Fruit fly (Drosophila melanogaster) whole organism, wandering third instar larva: ENCODE data around the gene CG12617.
A peak's percentile ranks its signal among the peaks of the same experiment; 100 is the strongest.

Source experiments
- CG32264 ChIP-seq: fragments of 200-800 bp; sonication (Bioruptor generic); optimal IDR thresholded peaks from 2 replicates; lab custom pipeline; 2016; ENCODE audit warnings: missing biosample characterization, missing genetic modification characterization
- CG9705 ChIP-seq: fragments of 200-800 bp; sonication (Bioruptor generic); optimal IDR thresholded peaks from 2 replicates; lab custom pipeline; 2018; ENCODE audit warnings: missing biosample characterization, mild to moderate bottlenecking, missing genetic modification characterization
- CrebA ChIP-seq: fragments of 200-800 bp; sonication (Bioruptor generic); optimal IDR thresholded peaks from 2 replicates; lab custom pipeline; 2016; ENCODE audit warnings: missing biosample characterization, mild to moderate bottlenecking, missing genetic modification characterization, borderline replicate concordance
- Dfd ChIP-seq: fragments of >200 bp; optimal IDR thresholded peaks from 2 replicates; lab custom pipeline; 2017; ENCODE audit warnings: missing biosample characterization, missing genetic modification characterization
- Dif ChIP-seq: fragments of 200-275, 200-300 bp; sonication (Bioruptor generic); optimal IDR thresholded peaks from 2 replicates; lab custom pipeline; 2018; ENCODE audit warnings: missing biosample characterization, missing genetic modification characterization; ENCODE audit not compliant: partially characterized antibody
- GATAd ChIP-seq: sonication (Bioruptor generic); optimal IDR thresholded peaks from 2 replicates; lab custom pipeline; 2016; ENCODE audit warnings: missing biosample characterization, missing genetic modification characterization
- HLH106 ChIP-seq: fragments of 200-800 bp; optimal IDR thresholded peaks from 3 replicates; lab custom pipeline; 2019; ENCODE audit warnings: missing biosample characterization, mild to moderate bottlenecking, missing genetic modification characterization, moderate library complexity
- Hnf4 ChIP-seq: fragments of 200-800 bp; sonication (Bioruptor generic); optimal IDR thresholded peaks from 2 replicates; lab custom pipeline; 2016; ENCODE audit warnings: missing biosample characterization, mild to moderate bottlenecking, missing genetic modification characterization
- Hr78 ChIP-seq: fragments of >200 bp; optimal IDR thresholded peaks from 2 replicates; lab custom pipeline; 2017; ENCODE audit warnings: missing biosample characterization, missing genetic modification characterization
- Hr83 ChIP-seq: fragments of 200-300 bp; sonication (Bioruptor generic); optimal IDR thresholded peaks from 2 replicates; lab custom pipeline; 2016; ENCODE audit warnings: missing biosample characterization, mild to moderate bottlenecking, missing genetic modification characterization, moderate library complexity; ENCODE audit not compliant: poor library complexity, severe bottlenecking
- Jra ChIP-seq: sonication (Bioruptor generic); optimal IDR thresholded peaks from 2 replicates; lab custom pipeline; 2016; ENCODE audit warnings: missing biosample characterization, missing genetic modification characterization
- Mio ChIP-seq: sonication (Bioruptor generic); optimal IDR thresholded peaks from 2 replicates; lab custom pipeline; 2016; ENCODE audit warnings: missing biosample characterization, missing genetic modification characterization
- Myc ChIP-seq: fragments of >200 bp; optimal IDR thresholded peaks from 2 replicates; lab custom pipeline; 2017
- N ChIP-seq: fragments of >200 bp; optimal IDR thresholded peaks from 2 replicates; lab custom pipeline; 2018; ENCODE audit warnings: missing biosample characterization, missing external identifiers, missing genetic modification characterization
- OdsH ChIP-seq: fragments of 200-800 bp; sonication (Bioruptor generic); optimal IDR thresholded peaks from 2 replicates; lab custom pipeline; 2016; ENCODE audit warnings: missing biosample characterization, mild to moderate bottlenecking, missing genetic modification characterization
- Rel ChIP-seq, 2 experiments: fragments of 200-800 bp; sonication (Bioruptor generic) in 1 of 2; optimal IDR thresholded peaks; 2 replicates in 1 of 2; 3 replicates in 1 of 2; lab custom pipeline; 2016 to 2019; ENCODE audit warnings: mild to moderate bottlenecking in 2 of 2, missing biosample characterization in 2 of 2, missing genetic modification characterization in 2 of 2, moderate library complexity in 1 of 2
- Sp1 ChIP-seq: fragments of 200-800 bp; sonication (Bioruptor generic); optimal IDR thresholded peaks from 3 replicates; lab custom pipeline; 2019; ENCODE audit warnings: missing biosample characterization, mild to moderate bottlenecking, missing genetic modification characterization, moderate library complexity
- Vsx2 ChIP-seq: fragments of 200-300, 225-300 bp; sonication (Bioruptor generic); optimal IDR thresholded peaks from 2 replicates; lab custom pipeline; 2018; ENCODE audit warnings: missing biosample characterization, missing genetic modification characterization; ENCODE audit not compliant: partially characterized antibody
- br ChIP-seq: fragments of 200-800 bp; sonication (Bioruptor generic); optimal IDR thresholded peaks from 2 replicates; lab custom pipeline; 2016; ENCODE audit warnings: missing biosample characterization, missing genetic modification characterization
- brk ChIP-seq: fragments of 200-800 bp; sonication (Bioruptor generic); optimal IDR thresholded peaks from 2 replicates; lab custom pipeline; 2016; ENCODE audit warnings: missing biosample characterization, mild to moderate bottlenecking, missing genetic modification characterization
- dl ChIP-seq, 2 experiments: fragments of 175-275, 200-275 bp in 1 of 2; fragments of 200-275 bp in 1 of 2; sonication (Bioruptor generic); optimal IDR thresholded peaks; lab custom pipeline; 2018; ENCODE audit warnings: mild to moderate bottlenecking in 2 of 2, missing biosample characterization in 2 of 2, missing genetic modification characterization in 2 of 2, moderate library complexity in 2 of 2; ENCODE audit not compliant: partially characterized antibody in 2 of 2, insufficient read depth in 1 of 2
- dmrt93B ChIP-seq: fragments of 200-800 bp; sonication (Bioruptor generic); optimal IDR thresholded peaks from 2 replicates; lab custom pipeline; 2018; ENCODE audit warnings: missing biosample characterization, mild to moderate bottlenecking, missing genetic modification characterization
- dsf ChIP-seq: sonication (Bioruptor generic); optimal IDR thresholded peaks from 2 replicates; lab custom pipeline; 2016; ENCODE audit warnings: missing biosample characterization, missing genetic modification characterization, borderline replicate concordance
- ey ChIP-seq: fragments of 200-800 bp; sonication (Bioruptor generic); optimal IDR thresholded peaks from 2 replicates; lab custom pipeline; 2016; ENCODE audit warnings: missing biosample characterization, missing genetic modification characterization
- foxo ChIP-seq, 2 experiments: fragments of 200-800 bp; sonication (Bioruptor generic); optimal IDR thresholded peaks; 2 replicates in 1 of 2; 3 replicates in 1 of 2; lab custom pipeline; 2016 to 2017; ENCODE audit warnings: missing biosample characterization in 2 of 2, missing genetic modification characterization in 2 of 2
- h ChIP-seq: fragments of 200-800 bp; sonication (Bioruptor generic); optimal IDR thresholded peaks from 3 replicates; lab custom pipeline; 2016; ENCODE audit warnings: missing biosample characterization, mild to moderate bottlenecking, missing genetic modification characterization
- jim ChIP-seq: fragments of 175-275, 200-325 bp; sonication (Bioruptor generic); optimal IDR thresholded peaks from 2 replicates; lab custom pipeline; 2016; ENCODE audit warnings: missing biosample characterization, mild to moderate bottlenecking, missing genetic modification characterization
- lola ChIP-seq: fragments of >200 bp; optimal IDR thresholded peaks from 2 replicates; lab custom pipeline; 2017; ENCODE audit warnings: missing biosample characterization, missing genetic modification characterization
- pan ChIP-seq: fragments of >200 bp; optimal IDR thresholded peaks from 2 replicates; lab custom pipeline; 2017
- psq ChIP-seq: fragments of 200-800 bp; sonication (Bioruptor generic); optimal IDR thresholded peaks from 3 replicates; lab custom pipeline; 2017; ENCODE audit warnings: missing biosample characterization, mild to moderate bottlenecking, missing genetic modification characterization, moderate library complexity
- rgr ChIP-seq: fragments of 200-800 bp; sonication (Bioruptor generic); optimal IDR thresholded peaks from 3 replicates; lab custom pipeline; 2016; ENCODE audit warnings: missing biosample characterization, mild to moderate bottlenecking, missing genetic modification characterization
- sv ChIP-seq: fragments of 200-800 bp; sonication (Bioruptor generic); optimal IDR thresholded peaks from 3 replicates; lab custom pipeline; 2016; ENCODE audit warnings: missing biosample characterization, missing genetic modification characterization
- tai ChIP-seq: sonication (Bioruptor generic); optimal IDR thresholded peaks from 2 replicates; lab custom pipeline; 2016; ENCODE audit warnings: missing biosample characterization, missing genetic modification characterization
- usp ChIP-seq: fragments of >200 bp; optimal IDR thresholded peaks from 2 replicates; lab custom pipeline; 2017; ENCODE audit warnings: missing biosample characterization, missing genetic modification characterization
- woc ChIP-seq: sonication (Bioruptor generic); optimal IDR thresholded peaks from 2 replicates; lab custom pipeline; 2016; ENCODE audit warnings: missing biosample characterization, mild to moderate bottlenecking, missing genetic modification characterization

CG12617 gene

DNA sequence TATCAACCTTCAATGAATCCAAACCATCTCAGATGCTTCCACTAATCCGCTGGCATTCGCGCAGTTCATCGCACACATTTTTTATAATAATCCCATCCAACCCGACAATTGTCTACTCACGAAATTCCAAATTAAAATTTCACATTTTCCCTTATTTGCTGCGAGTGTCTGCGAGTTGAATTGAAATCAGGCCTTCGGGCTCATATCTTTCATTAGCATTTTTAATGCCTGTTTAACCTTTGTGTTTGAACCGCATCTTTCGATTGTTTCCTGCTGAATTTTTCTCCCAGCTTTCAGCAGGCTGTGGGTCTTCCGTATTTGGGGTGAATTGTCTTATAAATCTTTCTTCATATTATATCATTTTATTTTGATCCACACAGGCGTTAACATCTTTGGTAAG lies at the start of gene CG12617:
Gene CG12617 (plus strand): TSS at position 301 of the 400 bp plus-strand sequence.
- TF ChIP-seq CG32264 (GFP tag; lab: Kevin White, UChicago) = no peak
- no peak for TF ChIP-seq Hnf4
- TF ChIP-seq foxo (GFP tag; optimal IDR thresholded peaks at IDR 0.05; lab: Kevin White, UChicago) = no peak
- no peak for TF ChIP-seq Hr78 (GFP tag; lab: Kevin White, UChicago)
- no peak for TF ChIP-seq jim (GFP tag; lab: Kevin White, UChicago)
- TF ChIP-seq dsf (GFP tag; lab: Kevin White, UChicago) = no peak
- no peak for TF ChIP-seq Myc (lab: Kevin White, UChicago)
- TF ChIP-seq Jra (GFP tag; lab: Kevin White, UChicago) = no peak
- no peak for TF ChIP-seq Dfd (GFP tag; lab: Kevin White, UChicago)
- TF ChIP-seq tai (GFP tag; lab: Kevin White, UChicago) = no peak
- no peak for TF ChIP-seq Rel (GFP tag; optimal IDR thresholded peaks at IDR 0.05; lab: Kevin White, UChicago)
- TF ChIP-seq Rel (tag; optimal IDR thresholded peaks at IDR 0.05; lab: Kevin White, UChicago) = no peak
- TF ChIP-seq CG9705 (GFP tag; lab: Kevin White, UChicago) = no peak
- TF ChIP-seq dl (GFP tag; optimal IDR thresholded peaks at IDR 0.05; lab: Kevin White, UChicago; ENCODE audit: insufficient read depth in 1 of 2, partially characterized antibody in 2 of 2) = no peak
- no peak for TF ChIP-seq Hr83 (GFP tag; lab: Kevin White, UChicago)
- no peak for TF ChIP-seq Sp1

DNA sequence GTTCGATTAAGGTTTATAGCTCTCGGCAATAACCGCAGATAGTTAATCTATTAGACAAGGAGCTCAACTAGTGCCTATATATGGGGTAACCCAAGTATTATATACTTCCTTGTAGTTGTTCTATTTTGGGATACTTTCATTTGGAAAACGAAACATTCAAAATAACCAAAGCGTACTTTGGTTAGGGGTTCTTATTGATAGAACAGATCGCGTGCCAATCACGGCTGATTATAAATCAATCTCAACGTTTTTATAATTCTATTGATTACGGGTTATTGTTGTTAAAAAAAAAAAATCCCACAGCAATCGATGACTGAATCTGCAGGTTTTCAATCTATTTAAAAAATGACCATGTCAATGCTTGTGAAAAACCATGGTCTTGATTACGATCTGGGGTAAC lies 37.4 kb upstream of the CG12617 start, which contains the start of gene CG17571:
Gene CG17571 (minus strand): TSS at position 101 of the 400 bp plus-strand sequence.
- TF ChIP-seq Rel (GFP tag; optimal IDR thresholded peaks at IDR 0.05; lab: Kevin White, UChicago) = no peak
- TF ChIP-seq Rel (tag; optimal IDR thresholded peaks at IDR 0.05; lab: Kevin White, UChicago) = peak; percentile 21
- no peak for TF ChIP-seq rgr (GFP tag; lab: Kevin White, UChicago)
- TF ChIP-seq, all 38 proteins: peak for 1

DNA sequence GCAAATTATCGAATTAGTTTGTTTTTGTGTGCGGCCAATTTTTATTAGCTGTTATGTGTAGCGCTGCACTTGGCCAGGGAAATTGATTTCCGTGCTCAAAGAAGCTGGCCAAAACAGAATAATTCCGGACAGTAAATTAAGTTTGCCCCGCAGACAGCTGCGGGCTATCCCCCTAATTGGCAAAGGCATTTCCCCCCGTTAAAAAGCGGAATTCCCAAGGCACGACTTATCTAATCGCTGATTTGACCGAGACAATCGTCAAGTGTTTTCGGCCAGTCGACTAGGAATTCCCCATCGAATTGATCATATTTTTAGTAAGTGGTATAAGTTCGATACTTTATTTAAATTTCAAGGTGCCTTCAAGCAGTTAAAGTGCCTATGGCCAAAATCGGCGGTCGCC lies 31.4 kb upstream of the CG12617 start:
- TF ChIP-seq Rel (GFP tag; optimal IDR thresholded peaks at IDR 0.05; lab: Kevin White, UChicago) = no peak
- TF ChIP-seq Rel (tag; optimal IDR thresholded peaks at IDR 0.05; lab: Kevin White, UChicago) = peak; percentile 84
- peak; percentile 77 to 78 for TF ChIP-seq dl (GFP tag; optimal IDR thresholded peaks at IDR 0.05; lab: Kevin White, UChicago; ENCODE audit: insufficient read depth in 1 of 2, partially characterized antibody in 2 of 2)
- TF ChIP-seq Mio (GFP tag; lab: Kevin White, UChicago) = no peak

DNA sequence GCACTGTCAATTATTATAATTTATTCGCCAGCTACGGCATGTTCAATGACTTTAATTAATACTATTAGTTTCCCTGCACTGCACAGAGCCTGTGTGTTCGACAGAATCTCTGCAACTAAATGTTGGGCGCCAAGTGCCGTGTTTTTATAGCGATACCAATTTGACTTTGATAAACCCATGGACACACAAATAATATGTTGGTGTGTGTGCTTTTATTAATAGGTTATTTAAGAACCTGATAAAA lies 30.2 kb upstream of the CG12617 start, which contains the start of gene CG17570:
Gene CG17570 (minus strand): TSS at position 101 of the 244 bp plus-strand sequence.
- TF ChIP-seq N (GFP tag; lab: Kevin White, UChicago) (no peak), ey (no peak), sv (GFP tag; lab: Kevin White, UChicago) (no peak), Vsx2 (GFP tag; lab: Kevin White, UChicago) (no peak), Jra (GFP tag; lab: Kevin White, UChicago) (no peak), br (GFP tag; lab: Kevin White, UChicago) (no peak), HLH106 (tag; lab: Kevin White, UChicago) (no peak), OdsH (no peak), tai (GFP tag; lab: Kevin White, UChicago) (no peak), CG32264 (GFP tag; lab: Kevin White, UChicago) (no peak), Sp1 (no peak), h (GFP tag; lab: Kevin White, UChicago) (no peak), jim (GFP tag; lab: Kevin White, UChicago) (no peak), Dif (GFP tag; lab: Kevin White, UChicago) (no peak)

DNA sequence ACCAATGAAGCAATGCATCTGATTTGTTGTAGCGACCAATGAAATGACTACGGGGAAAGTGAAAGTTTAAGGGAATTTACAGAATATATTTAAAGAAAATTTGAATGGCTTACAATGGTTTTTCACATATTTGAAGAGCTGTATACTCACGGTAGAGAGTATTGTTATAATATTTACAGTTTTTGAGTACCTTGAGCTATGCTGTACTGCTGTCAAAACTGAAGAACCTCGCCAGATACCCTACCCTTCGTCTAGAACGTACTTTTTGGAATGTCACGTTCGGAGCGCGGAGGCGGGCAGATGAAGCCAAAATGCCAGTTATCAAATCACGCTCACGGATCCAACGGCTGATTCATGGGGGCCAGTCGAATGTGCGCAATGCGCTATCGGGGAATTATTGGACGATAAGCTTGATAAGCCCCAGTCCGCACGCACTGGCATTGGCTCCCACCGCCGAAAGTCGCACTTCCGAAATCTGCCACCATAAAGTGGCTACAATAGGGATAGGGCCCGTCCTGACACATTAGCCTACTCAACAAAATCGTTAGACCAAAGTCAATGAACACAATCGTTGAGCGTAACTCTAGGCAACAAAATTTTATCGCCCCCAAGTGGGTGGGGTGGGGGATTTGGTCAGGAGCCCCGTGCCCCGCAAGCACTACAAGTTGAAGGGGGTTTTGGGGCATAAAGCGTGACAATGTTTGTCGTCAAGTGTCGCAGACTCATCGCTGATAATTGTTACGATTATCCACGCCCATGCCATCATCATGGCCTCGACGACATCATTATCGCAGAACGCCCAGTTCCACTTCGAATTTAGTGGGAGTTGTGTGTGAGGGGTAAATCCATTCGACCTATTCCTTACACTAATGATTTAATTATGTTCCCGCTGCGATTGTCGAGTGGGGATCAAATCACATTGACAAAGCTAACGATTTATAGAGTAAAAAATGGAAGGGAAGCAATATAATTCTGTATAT lies 29.6 kb upstream of the CG12617 start:
- peak; percentile 38 for TF ChIP-seq br (GFP tag; lab: Kevin White, UChicago)
- no peak for TF ChIP-seq dl (GFP tag; optimal IDR thresholded peaks at IDR 0.05; lab: Kevin White, UChicago; ENCODE audit: insufficient read depth in 1 of 2, partially characterized antibody in 2 of 2)
- peak; percentile 2 for TF ChIP-seq Hr83 (GFP tag; lab: Kevin White, UChicago)
- peak in 1 of 2 experiments; percentile 69 for TF ChIP-seq foxo (GFP tag; optimal IDR thresholded peaks at IDR 0.05; lab: Kevin White, UChicago)
- TF ChIP-seq woc (GFP tag; lab: Kevin White, UChicago) = no peak
- peak; percentile 43 for TF ChIP-seq Hnf4
- peak; percentile 50 for TF ChIP-seq OdsH
- no peak for TF ChIP-seq N (GFP tag; lab: Kevin White, UChicago)
- no peak for TF ChIP-seq dmrt93B (GFP tag; lab: Kevin White, UChicago)
- TF ChIP-seq lola (GFP tag; lab: Kevin White, UChicago) = no peak
- no peak for TF ChIP-seq Sp1
- TF ChIP-seq brk (GFP tag; lab: Kevin White, UChicago) = no peak
- TF ChIP-seq Rel (GFP tag; optimal IDR thresholded peaks at IDR 0.05; lab: Kevin White, UChicago) = no peak
- TF ChIP-seq Rel (tag; optimal IDR thresholded peaks at IDR 0.05; lab: Kevin White, UChicago) = peak; percentile 82
- TF ChIP-seq rgr (GFP tag; lab: Kevin White, UChicago) = no peak
- no peak for TF ChIP-seq Myc (lab: Kevin White, UChicago)
- TF ChIP-seq CrebA (GFP tag; lab: Kevin White, UChicago) = no peak
- no peak for TF ChIP-seq CG9705 (GFP tag; lab: Kevin White, UChicago)
- TF ChIP-seq Dfd (GFP tag; lab: Kevin White, UChicago) = no peak
- TF ChIP-seq tai (GFP tag; lab: Kevin White, UChicago) = peak; percentile 22
- TF ChIP-seq usp = no peak
- no peak for TF ChIP-seq pan
- TF ChIP-seq jim (GFP tag; lab: Kevin White, UChicago) = no peak
- TF ChIP-seq Hr78 (GFP tag; lab: Kevin White, UChicago) = no peak
- TF ChIP-seq psq (GFP tag; lab: Kevin White, UChicago) = peak; percentile 0
- TF ChIP-seq Mio (GFP tag; lab: Kevin White, UChicago) = no peak
- no peak for TF ChIP-seq GATAd (GFP tag; lab: Kevin White, UChicago)
